Fruit fly (Drosophila melanogaster) whole organism, prepupa: ENCODE data around the gene sle.

Source experiments
- CG11762 ChIP-seq: fragments of 200-800 bp; sonication (Bioruptor generic); optimal IDR thresholded peaks from 3 replicates; lab custom pipeline; 2016; ENCODE audit warnings: missing biosample characterization, missing genetic modification characterization; ENCODE audit not compliant: insufficient read depth
- CG15336 ChIP-seq: fragments of 200-800 bp; sonication (Bioruptor generic); IDR thresholded peaks from 2 replicates; pipeline ENCODE4 v1.3.6; 2022; ENCODE audit warnings: missing biosample characterization, missing genetic modification characterization
- CG1621 ChIP-seq: fragments of 200-800 bp; sonication (Bioruptor generic); optimal IDR thresholded peaks from 3 replicates; lab custom pipeline; 2018; ENCODE audit warnings: missing biosample characterization, mild to moderate bottlenecking, missing genetic modification characterization
- CG16779 ChIP-seq: fragments of 200-800 bp; sonication (Bioruptor generic); optimal IDR thresholded peaks from 3 replicates; lab custom pipeline; 2017; ENCODE audit warnings: missing biosample characterization, mild to moderate bottlenecking, missing genetic modification characterization
- CG3032 ChIP-seq: fragments of 200-800 bp; optimal IDR thresholded peaks from 2 replicates; lab custom pipeline; 2019; ENCODE audit warnings: missing biosample characterization, mild to moderate bottlenecking, missing genetic modification characterization, moderate library complexity
- CG31627 ChIP-seq: fragments of 200-800 bp; sonication (Bioruptor generic); optimal IDR thresholded peaks from 3 replicates; lab custom pipeline; 2016; ENCODE audit warnings: missing biosample characterization, missing genetic modification characterization
- CG32006 ChIP-seq: fragments of 200-800 bp; sonication (Bioruptor generic); optimal IDR thresholded peaks from 3 replicates; lab custom pipeline; 2017; ENCODE audit warnings: missing biosample characterization, mild to moderate bottlenecking, missing genetic modification characterization
- CG34406 ChIP-seq: fragments of 200-800 bp; sonication (Bioruptor generic); optimal IDR thresholded peaks from 3 replicates; lab custom pipeline; 2016; ENCODE audit warnings: missing biosample characterization, missing genetic modification characterization
- CG3919 ChIP-seq: fragments of 200-800 bp; sonication (Bioruptor generic); optimal IDR thresholded peaks from 3 replicates; lab custom pipeline; 2016; ENCODE audit warnings: missing biosample characterization, missing genetic modification characterization
- CG4318 ChIP-seq: fragments of 200-800 bp; sonication (Bioruptor generic); optimal IDR thresholded peaks from 3 replicates; lab custom pipeline; 2017; ENCODE audit warnings: missing biosample characterization, mild to moderate bottlenecking, missing genetic modification characterization
- CG6163 ChIP-seq: fragments of 200-800 bp; sonication (Bioruptor generic); IDR thresholded peaks from 3 replicates; pipeline ENCODE4 v1.3.6; 2022; ENCODE audit warnings: missing biosample characterization, missing genetic modification characterization
- CG6276 ChIP-seq: fragments of 200-800 bp; sonication (Bioruptor generic); optimal IDR thresholded peaks from 2 replicates; lab custom pipeline; 2017; ENCODE audit warnings: missing biosample characterization, mild to moderate bottlenecking, missing genetic modification characterization
- CG7368 ChIP-seq: fragments of 200-800 bp; sonication (Bioruptor generic); optimal IDR thresholded peaks from 3 replicates; lab custom pipeline; 2016; ENCODE audit warnings: missing biosample characterization, missing genetic modification characterization
- CG8119 ChIP-seq: fragments of 200-800 bp; sonication (Bioruptor generic); IDR thresholded peaks from 3 replicates; pipeline ENCODE4 v1.3.6; 2022; ENCODE audit warnings: missing biosample characterization, missing genetic modification characterization
- CG9139 ChIP-seq: fragments of 200-800 bp; sonication (Bioruptor generic); optimal IDR thresholded peaks from 3 replicates; lab custom pipeline; 2017; ENCODE audit warnings: missing biosample characterization, mild to moderate bottlenecking, missing genetic modification characterization
- Eip78C ChIP-seq: fragments of 200-800 bp; sonication (Bioruptor generic); peaks from one replicate; lab custom pipeline; 2016; ENCODE audit warnings: missing biosample characterization, missing genetic modification characterization
- Eip93F ChIP-seq: fragments of 200-800 bp; sonication (Bioruptor generic); optimal IDR thresholded peaks from 2 replicates; lab custom pipeline; 2016; ENCODE audit warnings: missing biosample characterization, mild to moderate bottlenecking, missing genetic modification characterization
- Hr38 ChIP-seq: sonication (Bioruptor generic); optimal IDR thresholded peaks from 2 replicates; lab custom pipeline; 2016; ENCODE audit warnings: missing biosample characterization, missing genetic modification characterization
- Hr4 ChIP-seq: fragments of 200-800 bp; sonication (Bioruptor generic); optimal IDR thresholded peaks from 3 replicates; lab custom pipeline; 2016; ENCODE audit warnings: missing biosample characterization, missing genetic modification characterization
- Met ChIP-seq: fragments of 200-800 bp; sonication (Bioruptor generic); optimal IDR thresholded peaks from 3 replicates; lab custom pipeline; 2016; ENCODE audit warnings: missing biosample characterization, missing genetic modification characterization
- Smox ChIP-seq: fragments of 200-800 bp; sonication (Bioruptor generic); optimal IDR thresholded peaks from 3 replicates; lab custom pipeline; 2016; ENCODE audit warnings: missing biosample characterization, missing genetic modification characterization
- Sox102F ChIP-seq: fragments of 200-800 bp; sonication (Bioruptor generic); optimal IDR thresholded peaks from 2 replicates; lab custom pipeline; 2016; ENCODE audit warnings: missing biosample characterization, mild to moderate bottlenecking, missing genetic modification characterization
- acj6 ChIP-seq: fragments of 200-800 bp; sonication (Bioruptor generic); optimal IDR thresholded peaks from 3 replicates; lab custom pipeline; 2016; ENCODE audit warnings: missing biosample characterization, missing genetic modification characterization
- cyc ChIP-seq: fragments of 200-800 bp; sonication (Bioruptor generic); optimal IDR thresholded peaks from 3 replicates; lab custom pipeline; 2016; ENCODE audit warnings: missing biosample characterization, missing genetic modification characterization
- eg ChIP-seq: fragments of 200-800 bp; sonication (Bioruptor generic); IDR thresholded peaks from 3 replicates; pipeline ENCODE4 v1.3.6; 2022; ENCODE audit warnings: missing biosample characterization, missing genetic modification characterization
- esn ChIP-seq: fragments of 200-800 bp; sonication (Bioruptor generic); optimal IDR thresholded peaks from 2 replicates; lab custom pipeline; 2016; ENCODE audit warnings: missing biosample characterization, mild to moderate bottlenecking, missing genetic modification characterization, moderate library complexity
- fd59A ChIP-seq: fragments of 200-800 bp; sonication (Bioruptor generic); optimal IDR thresholded peaks from 2 replicates; lab custom pipeline; 2017; ENCODE audit warnings: missing biosample characterization, mild to moderate bottlenecking, missing genetic modification characterization, missing genetic modification reagents
- net ChIP-seq: fragments of 200-800 bp; sonication (Bioruptor generic); optimal IDR thresholded peaks from 3 replicates; lab custom pipeline; 2016; ENCODE audit warnings: missing biosample characterization, missing genetic modification characterization
- salr ChIP-seq, 2 experiments: fragments of 200-800 bp; sonication (Bioruptor generic); optimal IDR thresholded peaks; 3 replicates each; lab custom pipeline; 2016 to 2018; ENCODE audit warnings: missing biosample characterization in 2 of 2, missing genetic modification characterization in 2 of 2, mild to moderate bottlenecking in 1 of 2
- spab ChIP-seq: fragments of 200-800 bp; sonication (Bioruptor generic); optimal IDR thresholded peaks from 2 replicates; lab custom pipeline; 2017; ENCODE audit warnings: missing biosample characterization, mild to moderate bottlenecking, missing genetic modification characterization, missing genetic modification reagents
- ss ChIP-seq, 2 experiments: fragments of 200-800 bp; sonication (Bioruptor generic); optimal IDR thresholded peaks; 2 replicates in 1 of 2; 3 replicates in 1 of 2; lab custom pipeline; 2017 to 2018; ENCODE audit warnings: mild to moderate bottlenecking in 2 of 2, missing biosample characterization in 2 of 2, missing genetic modification characterization in 2 of 2, moderate library complexity in 1 of 2
- svp ChIP-seq: fragments of 200-800 bp; sonication (Bioruptor generic); peaks from one replicate; lab custom pipeline; 2016; ENCODE audit warnings: missing biosample characterization, missing genetic modification characterization
- topi ChIP-seq: fragments of 200-800 bp; sonication (Bioruptor generic); optimal IDR thresholded peaks from 3 replicates; lab custom pipeline; 2016; ENCODE audit warnings: missing biosample characterization, missing genetic modification characterization

Gene sle

dm6 chr3R:10377849-10378248, 44.9 kb downstream of the sle start, which contains the start of gene Rfx (continued):
- peak; percentile 2 for TF ChIP-seq topi (GFP tag; lab: Kevin White, UChicago)
- no peak for TF ChIP-seq svp (GFP tag; lab: Kevin White, UChicago)
- no peak for TF ChIP-seq CG9139 (GFP tag; lab: Kevin White, UChicago)
- TF ChIP-seq CG4318 (GFP tag; lab: Kevin White, UChicago) = no peak
- TF ChIP-seq eg (GFP tag; lab: Robert Waterston, UW) = no peak
- no peak for TF ChIP-seq cyc
- no peak for TF ChIP-seq Met (GFP tag; lab: Kevin White, UChicago)
- no peak for TF ChIP-seq Hr4 (GFP tag; lab: Kevin White, UChicago)
- no peak for TF ChIP-seq CG15336
- TF ChIP-seq CG8119 (GFP tag; lab: Robert Waterston, UW) = no peak
- no peak for TF ChIP-seq fd59A
- peak; percentile 22 for TF ChIP-seq CG3032 (tag; lab: Kevin White, UChicago)
- no peak for TF ChIP-seq CG6276 (GFP tag; lab: Kevin White, UChicago)
- TF ChIP-seq CG3919 (GFP tag; lab: Kevin White, UChicago) = peak; percentile 24
- no peak for TF ChIP-seq Smox (GFP tag; lab: Kevin White, UChicago)
- no peak for TF ChIP-seq acj6 (GFP tag; lab: Kevin White, UChicago)
- no peak for TF ChIP-seq Eip93F (GFP tag; lab: Kevin White, UChicago)
- TF ChIP-seq Sox102F (GFP tag; lab: Kevin White, UChicago) = no peak
- TF ChIP-seq net (GFP tag; lab: Kevin White, UChicago) = no peak
- no peak for TF ChIP-seq spab (GFP tag; lab: Kevin White, UChicago)
- peak; percentile 29 to 64 for TF ChIP-seq ss (GFP tag; optimal IDR thresholded peaks at IDR 0.05; lab: Kevin White, UChicago)
- TF ChIP-seq CG11762 = no peak

dm6 chr3R:10378989-10379388, 46.1 kb downstream of the sle start:
- TF ChIP-seq CG32006 (peak; percentile 50), Hr4 (GFP tag; lab: Kevin White, UChicago) (peak; percentile 36), salr (GFP tag; optimal IDR thresholded peaks at IDR 0.05; lab: Kevin White, UChicago) (peak in 1 of 2 experiments; percentile 38), Eip78C (peak; percentile 71), CG6163 (GFP tag; lab: Robert Waterston, UW) (no peak), CG1621 (tag; lab: Kevin White, UChicago) (no peak), Sox102F (GFP tag; lab: Kevin White, UChicago) (no peak), CG6276 (GFP tag; lab: Kevin White, UChicago) (peak; percentile 35)

dm6 chr3R:10379409-10379808, 46.5 kb downstream of the sle start:
- TF ChIP-seq CG7368 (GFP tag; lab: Kevin White, UChicago) = no peak
- no peak for TF ChIP-seq cyc
- TF ChIP-seq CG6276 (GFP tag; lab: Kevin White, UChicago) = no peak
- TF ChIP-seq Smox (GFP tag; lab: Kevin White, UChicago) = no peak
- no peak for TF ChIP-seq CG8119 (GFP tag; lab: Robert Waterston, UW)
- no peak for TF ChIP-seq CG31627 (GFP tag; lab: Kevin White, UChicago)
- no peak for TF ChIP-seq net (GFP tag; lab: Kevin White, UChicago)
- TF ChIP-seq esn (GFP tag; lab: Kevin White, UChicago) = no peak
- TF ChIP-seq Hr38 (GFP tag; lab: Kevin White, UChicago) = no peak
- no peak for TF ChIP-seq CG9139 (GFP tag; lab: Kevin White, UChicago)
- TF ChIP-seq Hr4 (GFP tag; lab: Kevin White, UChicago) = no peak
- TF ChIP-seq Eip78C = no peak

dm6 chr3R:10380025-10380424, 47.1 kb downstream of the sle start:
- TF ChIP-seq Hr4 (GFP tag; lab: Kevin White, UChicago) (peak; percentile 24), CG34406 (GFP tag; lab: Kevin White, UChicago) (no peak), svp (GFP tag; lab: Kevin White, UChicago) (peak; percentile 24), CG32006 (peak; percentile 57), CG16779 (no peak)
